Fruit fly (Drosophila melanogaster): ENCODE measurements around the gene Hsc70-2.

- TF ChIP-seq EcR (GFP tag; optimal IDR thresholded peaks at IDR 0.05) (no peak), CG8478 (optimal IDR thresholded peaks at IDR 0.05) (no peak), psq (optimal IDR thresholded peaks at IDR 0.05) (no peak), Dll (optimal IDR thresholded peaks at IDR 0.05) (no peak), pan (optimal IDR thresholded peaks at IDR 0.05) (no peak)
These were observed 5.4 kb upstream of the Hsc70-2 start for dm6 chr3R:13039037-13039583.

All from whole organism.